Worm (Caenorhabditis elegans): ENCODE measurements around the gene unc-130.

Gene unc-130

ce11 chrII:11290109-11290784 is 8.5 kb downstream of the unc-130 start, which contains the start of gene C47G2.3 (continued):
- TF ChIP-seq bed-1 (GFP tag; IDR thresholded peaks at IDR 0.05) (no peak), ama-1 (optimal IDR thresholded peaks at IDR 0.05) (no peak), ama-1 (GFP tag; optimal IDR thresholded peaks at IDR 0.05) (peak in 1 of 2 experiments; percentile 6), lin-35 (GFP tag; optimal IDR thresholded peaks at IDR 0.05) (peak in 1 of 3 experiments; percentile 78), lin-26 (GFP tag; IDR thresholded peaks at IDR 0.05) (no peak)

ce11 chrII:11293433-11293832 is 11.7 kb downstream of the unc-130 start, which contains the start of gene C47G2.4:
Gene C47G2.4 (minus strand): TSS chrII:11293606.
- TF ChIP-seq lsl-1 (GFP tag; optimal IDR thresholded peaks at IDR 0.05) (peak; percentile 66), madf-8 (GFP tag; conservative IDR thresholded peaks at IDR 0.05) (peak; percentile 21; the same call in 1 of the 2 replicates), ceh-91 (GFP tag; IDR thresholded peaks at IDR 0.05) (peak; percentile 28; the same call in 1 of the 2 replicates), Y79H2A.3 (GFP tag; conservative IDR thresholded peaks at IDR 0.05) (no peak), pha-4 (tag; optimal IDR thresholded peaks at IDR 0.05) (no peak), F33H1.4 (GFP tag; IDR thresholded peaks at IDR 0.05) (peak; percentile 48), ekl-4 (GFP tag; IDR thresholded peaks at IDR 0.05) (0 out of 2 replicates have a peak, but pooled peaks have one; percentile 45), dox-1 (GFP tag; IDR thresholded peaks at IDR 0.05) (peak; percentile 83), dpl-1 (GFP tag; optimal IDR thresholded peaks at IDR 0.05) (peak; percentile 47), Y95B8A.8 (GFP tag; IDR thresholded peaks at IDR 0.05) (0 out of 2 replicates have a peak, but pooled peaks have one; percentile 31), ztf-28 (GFP tag; IDR thresholded peaks at IDR 0.05) (0 out of 2 replicates have a peak, but pooled peaks have one; percentile 11), lin-54 (GFP tag; optimal IDR thresholded peaks at IDR 0.05) (peak; percentile 64), xnd-1 (tag; optimal IDR thresholded peaks at IDR 0.05) (peak; percentile 63), ZK185.1 (tag; optimal IDR thresholded peaks at IDR 0.05; ENCODE audit: poor library complexity, severe bottlenecking) (peak; percentile 61), let-607 (tag; optimal IDR thresholded peaks at IDR 0.05) (no peak), F52B5.7 (tag; optimal IDR thresholded peaks at IDR 0.05) (no peak), pbrm-1 (GFP tag; IDR thresholded peaks at IDR 0.05) (0 out of 2 replicates have a peak, but pooled peaks have one; percentile 38), lir-1 (GFP tag; conservative IDR thresholded peaks at IDR 0.05) (0 out of 2 replicates have a peak, but pooled peaks have one; percentile 15), ceh-27 (GFP tag; optimal IDR thresholded peaks at IDR 0.05) (peak; percentile 38), lin-35 (GFP tag; optimal IDR thresholded peaks at IDR 0.05) (peak in 1 of 3 experiments; percentile 24), gei-17 (GFP tag; optimal IDR thresholded peaks at IDR 0.05) (no peak), tbp1 (GFP tag; optimal IDR thresholded peaks at IDR 0.05) (peak; percentile 16), ztf-18 (tag; optimal IDR thresholded peaks at IDR 0.05) (peak; percentile 53), nhr-80 (tag; optimal IDR thresholded peaks at IDR 0.05) (peak; percentile 7), F10E7.11 (tag; optimal IDR thresholded peaks at IDR 0.05) (no peak), attf-3 (GFP tag; conservative IDR thresholded peaks at IDR 0.05) (peak; percentile 55; the same call in 1 of the 2 replicates), cebp-1 (GFP tag; IDR thresholded peaks at IDR 0.05) (no peak), cebp-1 (tag; optimal IDR thresholded peaks at IDR 0.05) (peak; percentile 26), hrde-1 (tag; optimal IDR thresholded peaks at IDR 0.05; ENCODE audit: borderline replicate concordance) (no peak), rcor-1 (GFP tag; IDR thresholded peaks at IDR 0.05) (peak; percentile 65), efl-1 (GFP tag; optimal IDR thresholded peaks at IDR 0.05) (peak; percentile 63), attf-5 (GFP tag; optimal IDR thresholded peaks at IDR 0.05) (peak; percentile 85), Y56A3A.18 (GFP tag; IDR thresholded peaks at IDR 0.05) (no peak), hlh-12 (tag; optimal IDR thresholded peaks at IDR 0.05) (no peak), ceh-100 (GFP tag; IDR thresholded peaks at IDR 0.05) (peak; percentile 80), D2030.7 (GFP tag; IDR thresholded peaks at IDR 0.05) (peak; percentile 48), hmg-1.2 (GFP tag; IDR thresholded peaks at IDR 0.05) (peak; percentile 60), athp-1 (tag; optimal IDR thresholded peaks at IDR 0.05) (peak; percentile 78), snpc-4 (GFP tag; optimal IDR thresholded peaks at IDR 0.05) (no peak), snpc-4 (tag; optimal IDR thresholded peaks at IDR 0.05) (peak in 3 of 4 experiments; percentile 16 to 49 (median 40)), mcd-1 (GFP tag; IDR thresholded peaks at IDR 0.05) (peak; percentile 94), nfyb-1 (GFP tag; IDR thresholded peaks at IDR 0.05) (peak; percentile 65; the same call in 1 of the 2 replicates)

All from whole organism, young adult.